Fruit fly (Drosophila melanogaster): Measurements from ENCODE around the gene CG43367.

The CG43367 gene

dm6 chr3L:4169957-4170651, 23.7 kb upstream of the CG43367 start, which contains the start of gene Ero1L (continued):
- TF ChIP-seq acj6 (GFP tag; optimal IDR thresholded peaks at IDR 0.05) = no peak
- TF ChIP-seq Eip78C (GFP tag) = peak; percentile 49
- no peak for TF ChIP-seq CG8319 (GFP tag; optimal IDR thresholded peaks at IDR 0.05)
- no peak for TF ChIP-seq CG6276 (GFP tag; optimal IDR thresholded peaks at IDR 0.05)
- no peak for TF ChIP-seq CG11762 (GFP tag; optimal IDR thresholded peaks at IDR 0.05; ENCODE audit: insufficient read depth)
- 0 out of 3 replicates have a peak, but pooled peaks have one; percentile 14 for TF ChIP-seq CG6163 (GFP tag; IDR thresholded peaks at IDR 0.05)
- no peak for TF ChIP-seq Eip93F (GFP tag; optimal IDR thresholded peaks at IDR 0.05)
- TF ChIP-seq achi (GFP tag; optimal IDR thresholded peaks at IDR 0.05) = no peak
- TF ChIP-seq CG3032 (tag; optimal IDR thresholded peaks at IDR 0.05) = peak; percentile 47
- peak; percentile 80 for TF ChIP-seq svp (GFP tag)
- TF ChIP-seq Ets96B (tag; optimal IDR thresholded peaks at IDR 0.05) = peak; percentile 38
- TF ChIP-seq dac (GFP tag; optimal IDR thresholded peaks at IDR 0.05) = no peak
- TF ChIP-seq OdsH (GFP tag; optimal IDR thresholded peaks at IDR 0.05) = no peak
- no peak for TF ChIP-seq CG8119 (GFP tag; IDR thresholded peaks at IDR 0.05)
- no peak for TF ChIP-seq CG1621 (tag; optimal IDR thresholded peaks at IDR 0.05)
- no peak for TF ChIP-seq CG15336 (GFP tag; IDR thresholded peaks at IDR 0.05)
- no peak for TF ChIP-seq Ets21C (GFP tag; optimal IDR thresholded peaks at IDR 0.05)
- TF ChIP-seq Sox15 (GFP tag; optimal IDR thresholded peaks at IDR 0.05) = no peak
- peak; percentile 4 for TF ChIP-seq Hr39 (GFP tag; optimal IDR thresholded peaks at IDR 0.05)

DNA sequence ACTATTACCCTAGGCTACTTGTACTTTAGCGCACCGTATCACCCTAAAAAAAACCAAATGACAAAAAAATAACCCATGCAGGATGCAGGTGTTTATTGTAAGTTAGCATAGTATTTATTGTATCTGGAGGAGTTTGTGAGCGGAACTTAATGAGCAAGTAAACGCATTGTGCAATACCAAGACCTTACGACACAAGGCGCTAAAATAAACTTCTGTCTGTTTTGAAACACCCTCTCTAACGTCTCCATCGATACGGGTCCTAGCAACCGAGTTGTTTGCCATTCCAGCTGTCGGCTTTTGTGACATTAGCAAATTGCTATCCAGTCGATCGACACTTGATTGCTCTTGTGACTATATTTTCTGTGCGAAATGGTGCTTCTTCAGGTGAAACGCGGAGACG, 20.2 kb upstream of the CG43367 start, which contains the start of gene CG18675:
Gene CG18675, plus strand, starts transcription at position 301 of the 400 bp plus-strand sequence.
- TF ChIP-seq CG8319 (GFP tag; optimal IDR thresholded peaks at IDR 0.05) = no peak
- TF ChIP-seq CG16779 (tag; optimal IDR thresholded peaks at IDR 0.05) = no peak

- TF ChIP-seq Ets96B (tag; optimal IDR thresholded peaks at IDR 0.05) = peak; percentile 50
- TF ChIP-seq ss (GFP tag; optimal IDR thresholded peaks at IDR 0.05) = peak in 1 of 2 experiments; percentile 72
- peak; percentile 46 for TF ChIP-seq svp (GFP tag)
- TF ChIP-seq CG9139 (GFP tag; optimal IDR thresholded peaks at IDR 0.05) = peak; percentile 44
- TF ChIP-seq CG31627 (GFP tag; optimal IDR thresholded peaks at IDR 0.05) = no peak
- TF ChIP-seq CG6808 (GFP tag; optimal IDR thresholded peaks at IDR 0.05) = peak; percentile 61
- TF ChIP-seq salr (GFP tag; optimal IDR thresholded peaks at IDR 0.05) = peak in 1 of 2 experiments; percentile 25
- TF ChIP-seq spab (GFP tag; optimal IDR thresholded peaks at IDR 0.05) = peak; percentile 45
- no peak for TF ChIP-seq lz (GFP tag; optimal IDR thresholded peaks at IDR 0.05)
- TF ChIP-seq CG1621 (tag; optimal IDR thresholded peaks at IDR 0.05) = peak; percentile 38
- TF ChIP-seq eg (GFP tag; IDR thresholded peaks at IDR 0.05) = 0 out of 3 replicates have a peak, but pooled peaks have one; percentile 34
- TF ChIP-seq net (GFP tag; optimal IDR thresholded peaks at IDR 0.05) = peak; percentile 5
- TF ChIP-seq CG10669 (GFP tag; optimal IDR thresholded peaks at IDR 0.05) = no peak
- TF ChIP-seq CG8119 (GFP tag; IDR thresholded peaks at IDR 0.05) = 0 out of 3 replicates have a peak, but pooled peaks have one; percentile 21
- no peak for TF ChIP-seq CG16779 (tag; optimal IDR thresholded peaks at IDR 0.05)
- TF ChIP-seq fd59A (GFP tag; optimal IDR thresholded peaks at IDR 0.05) = peak; percentile 24
Observed at dm6 chr3L:4177981-4178562, 15.7 kb upstream of the CG43367 start, which contains the start of gene Teh4. Gene Teh4, minus strand, starts transcription at chr3L:4178270.

dm6 chr3L:4184563-4184962, 9.2 kb upstream of the CG43367 start, which contains the start of gene Teh3:
Gene Teh3, minus strand, starts transcription at chr3L:4184663.
- TF ChIP-seq eg (GFP tag; IDR thresholded peaks at IDR 0.05) (no peak), dsx (GFP tag; optimal IDR thresholded peaks at IDR 0.05; ENCODE audit: poor library complexity, severe bottlenecking) (no peak), net (GFP tag; optimal IDR thresholded peaks at IDR 0.05) (no peak), CG8119 (GFP tag; IDR thresholded peaks at IDR 0.05) (no peak), topi (GFP tag; optimal IDR thresholded peaks at IDR 0.05) (no peak), spab (GFP tag; optimal IDR thresholded peaks at IDR 0.05) (no peak), CG8632 (GFP tag; optimal IDR thresholded peaks at IDR 0.05) (no peak), Ets96B (tag; optimal IDR thresholded peaks at IDR 0.05) (no peak), CG6163 (GFP tag; IDR thresholded peaks at IDR 0.05) (no peak), CG10669 (GFP tag; optimal IDR thresholded peaks at IDR 0.05) (no peak), salr (GFP tag; optimal IDR thresholded peaks at IDR 0.05) (no peak), CG10631 (GFP tag; optimal IDR thresholded peaks at IDR 0.05) (no peak), CG11294 (GFP tag; IDR thresholded peaks at IDR 0.05) (no peak), Hr4 (GFP tag; optimal IDR thresholded peaks at IDR 0.05) (no peak), fd59A (GFP tag; optimal IDR thresholded peaks at IDR 0.05) (no peak), Met (GFP tag; optimal IDR thresholded peaks at IDR 0.05) (no peak), pdm3 (GFP tag; optimal IDR thresholded peaks at IDR 0.05) (no peak), CG6854 (GFP tag; optimal IDR thresholded peaks at IDR 0.05) (no peak), CG8319 (GFP tag; optimal IDR thresholded peaks at IDR 0.05) (no peak)

Data from whole organism, prepupa.